Worm (Caenorhabditis elegans) whole organism, L3 larva: ENCODE data around the gene F14H3.3.

ENCODE experiments used
- ZK546.5 ChIP-seq: sonication (generic microtip); optimal IDR thresholded peaks from 2 replicates; lab custom pipeline; 2017; ENCODE audit warnings: missing biosample characterization, missing genetic modification characterization
- nhr-25 ChIP-seq: sonication (generic microtip); optimal IDR thresholded peaks from 2 replicates; lab custom pipeline; 2017; ENCODE audit warnings: missing biosample characterization, missing genetic modification characterization
- ztf-11 ChIP-seq: fragments of 150-350 bp; optimal IDR thresholded peaks from 2 replicates; lab custom pipeline; 2014; ENCODE audit warnings: missing biosample characterization, missing genetic modification characterization

- TF ChIP-seq ztf-11 (tag; lab: Kevin White, UChicago) (no peak), nhr-25 (tag; lab: Kevin White, UChicago) (no peak), ZK546.5 (tag; lab: Kevin White, UChicago) (no peak)
Observed at ce11 chrV:16022600-16022999, 30.7 kb downstream of the F14H3.3 start.
